Fruit fly (Drosophila melanogaster) whole organism, prepupa: ENCODE data around the gene CG43843.

Experiments used
- Blimp-1 ChIP-seq: fragments of 200-800 bp; sonication (Bioruptor generic); optimal IDR thresholded peaks from 3 replicates; lab custom pipeline; 2017; ENCODE audit warnings: missing biosample characterization, missing genetic modification characterization, mild to moderate bottlenecking, moderate library complexity, missing genetic modification reagents
- CG10631 ChIP-seq: fragments of 200-800 bp; sonication (Bioruptor generic); optimal IDR thresholded peaks from 2 replicates; lab custom pipeline; 2016; ENCODE audit warnings: missing biosample characterization, missing genetic modification characterization
- CG10669 ChIP-seq: fragments of 200-800 bp; sonication (Bioruptor generic); optimal IDR thresholded peaks from 3 replicates; lab custom pipeline; 2018; ENCODE audit warnings: missing biosample characterization, mild to moderate bottlenecking, missing genetic modification characterization, moderate library complexity
- CG11294 ChIP-seq: fragments of 200-800 bp; sonication (Bioruptor generic); IDR thresholded peaks from 2 replicates; pipeline ENCODE4 v1.3.6; 2022; ENCODE audit warnings: missing biosample characterization, missing genetic modification characterization
- CG11902 ChIP-seq: fragments of 200-800 bp; sonication (Bioruptor generic); optimal IDR thresholded peaks from 3 replicates; lab custom pipeline; 2016; ENCODE audit warnings: missing biosample characterization, missing genetic modification characterization
- CG15336 ChIP-seq: fragments of 200-800 bp; sonication (Bioruptor generic); IDR thresholded peaks from 2 replicates; pipeline ENCODE4 v1.3.6; 2022; ENCODE audit warnings: missing biosample characterization, missing genetic modification characterization
- CG31627 ChIP-seq: fragments of 200-800 bp; sonication (Bioruptor generic); optimal IDR thresholded peaks from 3 replicates; lab custom pipeline; 2016; ENCODE audit warnings: missing biosample characterization, missing genetic modification characterization
- CG32006 ChIP-seq: fragments of 200-800 bp; sonication (Bioruptor generic); optimal IDR thresholded peaks from 3 replicates; lab custom pipeline; 2017; ENCODE audit warnings: missing biosample characterization, mild to moderate bottlenecking, missing genetic modification characterization
- CG34406 ChIP-seq: fragments of 200-800 bp; sonication (Bioruptor generic); optimal IDR thresholded peaks from 3 replicates; lab custom pipeline; 2016; ENCODE audit warnings: missing biosample characterization, missing genetic modification characterization
- CG3919 ChIP-seq: fragments of 200-800 bp; sonication (Bioruptor generic); optimal IDR thresholded peaks from 3 replicates; lab custom pipeline; 2016; ENCODE audit warnings: missing biosample characterization, missing genetic modification characterization
- CG4318 ChIP-seq: fragments of 200-800 bp; sonication (Bioruptor generic); optimal IDR thresholded peaks from 3 replicates; lab custom pipeline; 2017; ENCODE audit warnings: missing biosample characterization, mild to moderate bottlenecking, missing genetic modification characterization
- CG6276 ChIP-seq: fragments of 200-800 bp; sonication (Bioruptor generic); optimal IDR thresholded peaks from 2 replicates; lab custom pipeline; 2017; ENCODE audit warnings: missing biosample characterization, mild to moderate bottlenecking, missing genetic modification characterization
- CG6792 ChIP-seq: fragments of 200-800 bp; sonication (Bioruptor generic); optimal IDR thresholded peaks from 3 replicates; lab custom pipeline; 2016; ENCODE audit warnings: missing biosample characterization, missing genetic modification characterization
- CG6808 ChIP-seq: fragments of 200-800 bp; sonication (Bioruptor generic); optimal IDR thresholded peaks from 3 replicates; lab custom pipeline; 2017; ENCODE audit warnings: missing biosample characterization, missing genetic modification characterization, mild to moderate bottlenecking, moderate library complexity, missing genetic modification reagents
- CG6854 ChIP-seq: fragments of 200-800 bp; sonication (Bioruptor generic); optimal IDR thresholded peaks from 2 replicates; lab custom pipeline; 2017; ENCODE audit warnings: missing biosample characterization, mild to moderate bottlenecking, missing genetic modification characterization
- CG7368 ChIP-seq: fragments of 200-800 bp; sonication (Bioruptor generic); optimal IDR thresholded peaks from 3 replicates; lab custom pipeline; 2016; ENCODE audit warnings: missing biosample characterization, missing genetic modification characterization
- CG8119 ChIP-seq: fragments of 200-800 bp; sonication (Bioruptor generic); IDR thresholded peaks from 3 replicates; pipeline ENCODE4 v1.3.6; 2022; ENCODE audit warnings: missing biosample characterization, missing genetic modification characterization
- CG8319 ChIP-seq: fragments of 200-800 bp; sonication (Bioruptor generic); optimal IDR thresholded peaks from 3 replicates; lab custom pipeline; 2016; ENCODE audit warnings: missing biosample characterization, missing genetic modification characterization
- CG8632 ChIP-seq: fragments of 200-800 bp; sonication (Bioruptor generic); optimal IDR thresholded peaks from 3 replicates; lab custom pipeline; 2016; ENCODE audit warnings: missing biosample characterization, missing genetic modification characterization
- CG9139 ChIP-seq: fragments of 200-800 bp; sonication (Bioruptor generic); optimal IDR thresholded peaks from 3 replicates; lab custom pipeline; 2017; ENCODE audit warnings: missing biosample characterization, mild to moderate bottlenecking, missing genetic modification characterization
- Eip75B ChIP-seq: fragments of 200-800 bp; sonication (Bioruptor generic); optimal IDR thresholded peaks from 3 replicates; lab custom pipeline; 2016; ENCODE audit warnings: missing biosample characterization, missing genetic modification characterization
- Eip78C ChIP-seq: fragments of 200-800 bp; sonication (Bioruptor generic); peaks from one replicate; lab custom pipeline; 2016; ENCODE audit warnings: missing biosample characterization, missing genetic modification characterization
- Eip93F ChIP-seq: fragments of 200-800 bp; sonication (Bioruptor generic); optimal IDR thresholded peaks from 2 replicates; lab custom pipeline; 2016; ENCODE audit warnings: missing biosample characterization, mild to moderate bottlenecking, missing genetic modification characterization
- Ets21C ChIP-seq: fragments of 200-800 bp; sonication (Bioruptor generic); optimal IDR thresholded peaks from 3 replicates; lab custom pipeline; 2016; ENCODE audit warnings: missing biosample characterization, missing genetic modification characterization
- Ets96B ChIP-seq: fragments of 200-800 bp; optimal IDR thresholded peaks from 2 replicates; lab custom pipeline; 2019; ENCODE audit warnings: missing biosample characterization, mild to moderate bottlenecking, missing genetic modification characterization, moderate library complexity
- Hr38 ChIP-seq: sonication (Bioruptor generic); optimal IDR thresholded peaks from 2 replicates; lab custom pipeline; 2016; ENCODE audit warnings: missing biosample characterization, missing genetic modification characterization
- Hr39 ChIP-seq: fragments of 200-800 bp; sonication (Bioruptor generic); optimal IDR thresholded peaks from 2 replicates; lab custom pipeline; 2016; ENCODE audit warnings: missing biosample characterization, missing genetic modification characterization
- Lpt ChIP-seq: fragments of 200-800 bp; sonication (Bioruptor generic); optimal IDR thresholded peaks from 3 replicates; lab custom pipeline; 2016; ENCODE audit warnings: missing biosample characterization, missing genetic modification characterization
- Met ChIP-seq: fragments of 200-800 bp; sonication (Bioruptor generic); optimal IDR thresholded peaks from 3 replicates; lab custom pipeline; 2016; ENCODE audit warnings: missing biosample characterization, missing genetic modification characterization
- Smox ChIP-seq: fragments of 200-800 bp; sonication (Bioruptor generic); optimal IDR thresholded peaks from 3 replicates; lab custom pipeline; 2016; ENCODE audit warnings: missing biosample characterization, missing genetic modification characterization
- Sox102F ChIP-seq: fragments of 200-800 bp; sonication (Bioruptor generic); optimal IDR thresholded peaks from 2 replicates; lab custom pipeline; 2016; ENCODE audit warnings: missing biosample characterization, mild to moderate bottlenecking, missing genetic modification characterization
- Sox14 ChIP-seq: fragments of 200-800 bp; sonication (Bioruptor generic); optimal IDR thresholded peaks from 3 replicates; lab custom pipeline; 2016; ENCODE audit warnings: missing biosample characterization, missing genetic modification characterization
- Sox15 ChIP-seq: fragments of 200-800 bp; sonication (Bioruptor generic); optimal IDR thresholded peaks from 3 replicates; lab custom pipeline; 2016; ENCODE audit warnings: missing biosample characterization, missing genetic modification characterization
- achi ChIP-seq: fragments of 200-800 bp; sonication (Bioruptor generic); optimal IDR thresholded peaks from 3 replicates; lab custom pipeline; 2016; ENCODE audit warnings: missing biosample characterization, missing genetic modification characterization
- acj6 ChIP-seq: fragments of 200-800 bp; sonication (Bioruptor generic); optimal IDR thresholded peaks from 3 replicates; lab custom pipeline; 2016; ENCODE audit warnings: missing biosample characterization, missing genetic modification characterization
- cyc ChIP-seq: fragments of 200-800 bp; sonication (Bioruptor generic); optimal IDR thresholded peaks from 3 replicates; lab custom pipeline; 2016; ENCODE audit warnings: missing biosample characterization, missing genetic modification characterization
- dsx ChIP-seq: fragments of 200-800 bp; optimal IDR thresholded peaks from 3 replicates; lab custom pipeline; 2019; ENCODE audit warnings: missing biosample characterization, mild to moderate bottlenecking, missing genetic modification characterization, moderate library complexity; ENCODE audit not compliant: poor library complexity, severe bottlenecking
- fd85E ChIP-seq: fragments of 200-800 bp; sonication (Bioruptor generic); optimal IDR thresholded peaks from 3 replicates; lab custom pipeline; 2016; ENCODE audit warnings: missing biosample characterization, missing genetic modification characterization
- lz ChIP-seq: fragments of 200-800 bp; sonication (Bioruptor generic); optimal IDR thresholded peaks from 3 replicates; lab custom pipeline; 2016; ENCODE audit warnings: missing biosample characterization, missing genetic modification characterization
- net ChIP-seq: fragments of 200-800 bp; sonication (Bioruptor generic); optimal IDR thresholded peaks from 3 replicates; lab custom pipeline; 2016; ENCODE audit warnings: missing biosample characterization, missing genetic modification characterization
- pdm3 ChIP-seq: fragments of 200-800 bp; sonication (Bioruptor generic); optimal IDR thresholded peaks from 3 replicates; lab custom pipeline; 2016; ENCODE audit warnings: missing biosample characterization, missing genetic modification characterization
- salr ChIP-seq, 2 experiments: fragments of 200-800 bp; sonication (Bioruptor generic); optimal IDR thresholded peaks; 3 replicates each; lab custom pipeline; 2016 to 2018; ENCODE audit warnings: missing biosample characterization in 2 of 2, missing genetic modification characterization in 2 of 2, mild to moderate bottlenecking in 1 of 2
- ss ChIP-seq, 2 experiments: fragments of 200-800 bp; sonication (Bioruptor generic); optimal IDR thresholded peaks; 2 replicates in 1 of 2; 3 replicates in 1 of 2; lab custom pipeline; 2017 to 2018; ENCODE audit warnings: mild to moderate bottlenecking in 2 of 2, missing biosample characterization in 2 of 2, missing genetic modification characterization in 2 of 2, moderate library complexity in 1 of 2
- svp ChIP-seq: fragments of 200-800 bp; sonication (Bioruptor generic); peaks from one replicate; lab custom pipeline; 2016; ENCODE audit warnings: missing biosample characterization, missing genetic modification characterization
- topi ChIP-seq: fragments of 200-800 bp; sonication (Bioruptor generic); optimal IDR thresholded peaks from 3 replicates; lab custom pipeline; 2016; ENCODE audit warnings: missing biosample characterization, missing genetic modification characterization
- vri ChIP-seq: fragments of 200-800 bp; sonication (Bioruptor generic); optimal IDR thresholded peaks from 3 replicates; lab custom pipeline; 2016; ENCODE audit warnings: missing biosample characterization, mild to moderate bottlenecking, missing genetic modification characterization

CG43843 gene

dm6 chrX:18486356-18487059 lies 26.3 kb upstream of the CG43843 start, which contains the start of gene psh (continued):
- TF ChIP-seq Eip75B (GFP tag; lab: Kevin White, UChicago): peak; percentile 21
- no peak for TF ChIP-seq Eip93F (GFP tag; lab: Kevin White, UChicago)
- TF ChIP-seq CG10631: no peak
- no peak for TF ChIP-seq Lpt (GFP tag; lab: Kevin White, UChicago)
- no peak for TF ChIP-seq pdm3 (GFP tag; lab: Kevin White, UChicago)
- TF ChIP-seq CG8632: no peak
- TF ChIP-seq Hr39: no peak
- TF ChIP-seq achi (GFP tag; lab: Kevin White, UChicago): no peak
- TF ChIP-seq CG10669 (GFP tag; lab: Kevin White, UChicago): no peak
- no peak for TF ChIP-seq cyc (GFP tag; lab: Kevin White, UChicago)
- TF ChIP-seq CG34406 (GFP tag; lab: Kevin White, UChicago): peak; percentile 2
- TF ChIP-seq CG32006 (GFP tag; lab: Kevin White, UChicago): peak; percentile 41
- no peak for TF ChIP-seq CG11902
- TF ChIP-seq Blimp-1 (GFP tag; lab: Kevin White, UChicago): no peak

dm6 chrX:18483261-18484218 lies 23.3 kb upstream of the CG43843 start, which contains the start of gene Hayan:
Gene Hayan, minus strand, starts transcription at chrX:18483772.
- peak; percentile 51 for TF ChIP-seq CG6276 (GFP tag; lab: Kevin White, UChicago)
- TF ChIP-seq CG8119 (GFP tag; lab: Robert Waterston, UW): peak; percentile 41; the same call in 1 of the 3 replicates
- peak; percentile 18 for TF ChIP-seq topi (GFP tag; lab: Kevin White, UChicago)
- TF ChIP-seq Sox102F: peak; percentile 46
- peak; percentile 33; the same call in 1 of the 2 replicates for TF ChIP-seq CG15336
- no peak for TF ChIP-seq CG3919 (GFP tag; lab: Kevin White, UChicago)
- TF ChIP-seq salr (GFP tag; optimal IDR thresholded peaks at IDR 0.05; lab: Kevin White, UChicago): no peak
- TF ChIP-seq acj6 (GFP tag; lab: Kevin White, UChicago): no peak
- peak; percentile 16 for TF ChIP-seq CG10669 (GFP tag; lab: Kevin White, UChicago)
- TF ChIP-seq lz: no peak
- TF ChIP-seq dsx (GFP tag; lab: Kevin White, UChicago): peak; percentile 14
- TF ChIP-seq Met (GFP tag; lab: Kevin White, UChicago): no peak
- TF ChIP-seq CG11902: no peak
- TF ChIP-seq Ets96B (tag; lab: Kevin White, UChicago): peak; percentile 24
- no peak for TF ChIP-seq CG4318 (GFP tag; lab: Kevin White, UChicago)
- peak; percentile 6 for TF ChIP-seq CG6792
- TF ChIP-seq vri (GFP tag; lab: Kevin White, UChicago): peak; percentile 53
- TF ChIP-seq Smox: peak; percentile 17
- peak; percentile 99 for TF ChIP-seq svp (GFP tag; lab: Kevin White, UChicago)
- TF ChIP-seq achi (GFP tag; lab: Kevin White, UChicago): no peak
- peak; percentile 64 for TF ChIP-seq Eip78C
- peak; percentile 77 for TF ChIP-seq CG9139 (GFP tag; lab: Kevin White, UChicago)
- TF ChIP-seq CG31627: no peak
- no peak for TF ChIP-seq Eip93F (GFP tag; lab: Kevin White, UChicago)
- TF ChIP-seq ss (GFP tag; optimal IDR thresholded peaks at IDR 0.05; lab: Kevin White, UChicago): peak; percentile 56 to 75
- TF ChIP-seq CG6808 (GFP tag; lab: Kevin White, UChicago): peak; percentile 85
- peak; percentile 38 for TF ChIP-seq pdm3 (GFP tag; lab: Kevin White, UChicago)
- TF ChIP-seq Ets21C (GFP tag; lab: Kevin White, UChicago): no peak
- TF ChIP-seq fd85E (GFP tag; lab: Kevin White, UChicago): no peak
- TF ChIP-seq Eip75B (GFP tag; lab: Kevin White, UChicago): peak; percentile 27
- TF ChIP-seq Hr39: no peak
- no peak for TF ChIP-seq Hr38 (GFP tag; lab: Kevin White, UChicago)
- peak; percentile 44 for TF ChIP-seq net
- peak; percentile 23 for TF ChIP-seq Sox14
- TF ChIP-seq Sox15 (GFP tag; lab: Kevin White, UChicago): no peak
- TF ChIP-seq CG32006 (GFP tag; lab: Kevin White, UChicago): no peak
- TF ChIP-seq CG11294 (GFP tag; lab: Robert Waterston, UW): no peak
- TF ChIP-seq CG7368 (GFP tag; lab: Kevin White, UChicago): no peak
- TF ChIP-seq CG6854 (GFP tag; lab: Kevin White, UChicago): peak; percentile 88
- TF ChIP-seq CG8319: peak; percentile 44
